Fruit fly (Drosophila melanogaster) whole organism, embryonic: Measurements from ENCODE around the gene CG10962.

Source experiments
- B-H1 ChIP-seq: fragments of 200-800 bp; sonication (Bioruptor generic); IDR thresholded peaks from 3 replicates; pipeline ENCODE4 v1.3.6; 2022; ENCODE audit warnings: missing biosample characterization, missing genetic modification characterization
- CG1024 ChIP-seq: fragments of 200-800 bp; sonication (Bioruptor generic); IDR thresholded peaks from 2 replicates; pipeline ENCODE4 v1.3.6; 2022; ENCODE audit warnings: missing biosample characterization, missing genetic modification characterization
- CG10274 ChIP-seq: fragments of 200-800 bp; sonication (Bioruptor generic); optimal IDR thresholded peaks from 3 replicates; lab custom pipeline; 2017; ENCODE audit warnings: missing biosample characterization, mild to moderate bottlenecking, missing genetic modification characterization
- CG10431 ChIP-seq: fragments of 200-800 bp; sonication (Bioruptor generic); optimal IDR thresholded peaks from 3 replicates; lab custom pipeline; 2018; ENCODE audit warnings: missing biosample characterization, mild to moderate bottlenecking, missing genetic modification characterization
- CG11504 ChIP-seq: fragments of 200-800 bp; sonication (Bioruptor generic); optimal IDR thresholded peaks from 3 replicates; lab custom pipeline; 2019; ENCODE audit warnings: missing biosample characterization, mild to moderate bottlenecking, missing genetic modification characterization, moderate library complexity
- CG15011 ChIP-seq: fragments of 200-800 bp; sonication (Bioruptor generic); optimal IDR thresholded peaks from 3 replicates; lab custom pipeline; 2018; ENCODE audit warnings: missing biosample characterization, mild to moderate bottlenecking, missing genetic modification characterization
- CG17186 ChIP-seq: fragments of 200-800 bp; sonication (Bioruptor generic); optimal IDR thresholded peaks from 3 replicates; lab custom pipeline; 2017; ENCODE audit warnings: missing biosample characterization, missing genetic modification reagents, missing genetic modification characterization
- CG17361 ChIP-seq: fragments of 200-800 bp; sonication (Bioruptor generic); IDR thresholded peaks from 3 replicates; pipeline ENCODE4 v1.3.6; 2022; ENCODE audit warnings: missing biosample characterization, missing genetic modification characterization
- CG18011 ChIP-seq: fragments of 200-800 bp; sonication (Bioruptor generic); optimal IDR thresholded peaks from 2 replicates; lab custom pipeline; 2017; ENCODE audit warnings: missing biosample characterization, missing genetic modification characterization, mild to moderate bottlenecking, moderate library complexity, missing genotype
- CG18262 ChIP-seq: fragments of 200-800 bp; optimal IDR thresholded peaks from 3 replicates; lab custom pipeline; 2019; ENCODE audit warnings: missing biosample characterization, mild to moderate bottlenecking, missing genetic modification characterization, moderate library complexity
- CG31224 ChIP-seq: fragments of 200-800 bp; sonication (Bioruptor generic); IDR thresholded peaks from 2 replicates; pipeline ENCODE4 v1.3.6; 2022; ENCODE audit warnings: missing biosample characterization, missing genetic modification characterization
- CG3847 ChIP-seq: fragments of 200-800 bp; sonication (Bioruptor generic); IDR thresholded peaks from 2 replicates; pipeline ENCODE4 v1.3.6; 2022; ENCODE audit warnings: missing biosample characterization, missing genetic modification characterization
- CG43689 ChIP-seq: fragments of 200-800 bp; sonication (Bioruptor generic); IDR thresholded peaks from 2 replicates; pipeline ENCODE4 v1.3.6; 2022; ENCODE audit warnings: missing biosample characterization, missing genetic modification characterization
- CG4617 ChIP-seq: fragments of 200-800 bp; sonication (Bioruptor generic); optimal IDR thresholded peaks from 3 replicates; lab custom pipeline; 2016; ENCODE audit warnings: missing biosample characterization, missing genetic modification characterization, borderline replicate concordance
- CG6654 ChIP-seq: fragments of 200-800 bp; sonication (Bioruptor generic); optimal IDR thresholded peaks from 2 replicates; lab custom pipeline; 2017; ENCODE audit warnings: missing biosample characterization, mild to moderate bottlenecking, missing genetic modification characterization
- CG7556 ChIP-seq: fragments of 200-800 bp; sonication (Bioruptor generic); optimal IDR thresholded peaks from 2 replicates; lab custom pipeline; 2017; ENCODE audit warnings: missing biosample characterization, mild to moderate bottlenecking, missing genetic modification characterization
- CG7839 ChIP-seq: fragments of 200-800 bp; sonication (Bioruptor generic); optimal IDR thresholded peaks from 3 replicates; lab custom pipeline; 2018; ENCODE audit warnings: missing biosample characterization, mild to moderate bottlenecking, missing genetic modification characterization, moderate library complexity
- D19B ChIP-seq: fragments of 200-800 bp; sonication (Bioruptor generic); optimal IDR thresholded peaks from 2 replicates; lab custom pipeline; 2017; ENCODE audit warnings: missing biosample characterization, mild to moderate bottlenecking, missing genetic modification characterization
- Dll ChIP-seq: fragments of 200-800 bp; sonication (Bioruptor generic); IDR thresholded peaks from 4 replicates; pipeline ENCODE4 v1.3.6; 2022; ENCODE audit warnings: missing biosample characterization, missing genetic modification characterization; ENCODE audit not compliant: partially characterized antibody
- Fer1 ChIP-seq: fragments of 200-800 bp; sonication (Bioruptor generic); optimal IDR thresholded peaks from 2 replicates; lab custom pipeline; 2017; ENCODE audit warnings: missing biosample characterization, mild to moderate bottlenecking, missing genetic modification characterization
- Fer3 ChIP-seq: fragments of 200-800 bp; sonication (Bioruptor generic); optimal IDR thresholded peaks from 2 replicates; lab custom pipeline; 2018; ENCODE audit warnings: missing biosample characterization, mild to moderate bottlenecking, missing genetic modification characterization, moderate library complexity
- HmgD ChIP-seq: fragments of 200-800 bp; sonication (Bioruptor generic); optimal IDR thresholded peaks from 3 replicates; lab custom pipeline; 2016; ENCODE audit warnings: missing biosample characterization, missing genetic modification characterization
- Hmx ChIP-seq: fragments of 200-800 bp; sonication (Bioruptor generic); optimal IDR thresholded peaks from 2 replicates; lab custom pipeline; 2016; ENCODE audit warnings: missing biosample characterization, missing genetic modification characterization
- Kr ChIP-seq: fragments of 200-800 bp; sonication (Bioruptor generic); optimal IDR thresholded peaks from 2 replicates; lab custom pipeline; 2017; ENCODE audit warnings: missing biosample characterization, mild to moderate bottlenecking, missing genetic modification characterization
- Lpt ChIP-seq: fragments of >200 bp; optimal IDR thresholded peaks from 2 replicates; lab custom pipeline; 2018; ENCODE audit warnings: missing biosample characterization, missing genetic modification characterization
- Max ChIP-seq: fragments of 200-800 bp; sonication (Bioruptor generic); optimal IDR thresholded peaks from 2 replicates; lab custom pipeline; 2016; ENCODE audit warnings: missing biosample characterization, mild to moderate bottlenecking, missing genetic modification characterization
- Nf-YC ChIP-seq: fragments of 200-800 bp; optimal IDR thresholded peaks from 3 replicates; lab custom pipeline; 2019; ENCODE audit warnings: missing biosample characterization, mild to moderate bottlenecking, missing genetic modification characterization, moderate library complexity
- NfI ChIP-seq: fragments of 200-800 bp; sonication (Bioruptor generic); optimal IDR thresholded peaks from 3 replicates; lab custom pipeline; 2018; ENCODE audit warnings: missing biosample characterization, mild to moderate bottlenecking, missing genetic modification characterization, moderate library complexity
- Oaz ChIP-seq: fragments of 200-800 bp; sonication (Bioruptor generic); IDR thresholded peaks from 2 replicates; pipeline ENCODE4 v1.3.6; 2022; ENCODE audit warnings: missing biosample characterization, missing genetic modification characterization
- Oli ChIP-seq: fragments of 200-800 bp; sonication (Bioruptor generic); optimal IDR thresholded peaks from 2 replicates; lab custom pipeline; 2018; ENCODE audit warnings: missing biosample characterization, mild to moderate bottlenecking, missing genetic modification characterization, moderate library complexity
- Ssrp ChIP-seq: fragments of 200-800 bp; sonication (Bioruptor generic); optimal IDR thresholded peaks from 2 replicates; lab custom pipeline; 2018; ENCODE audit warnings: missing biosample characterization, mild to moderate bottlenecking, missing genetic modification characterization, moderate library complexity
- YL-1 ChIP-seq: fragments of 200-800 bp; sonication (Bioruptor generic); optimal IDR thresholded peaks from 3 replicates; lab custom pipeline; 2017; ENCODE audit warnings: missing biosample characterization, mild to moderate bottlenecking, missing genetic modification characterization
- al ChIP-seq: fragments of 200-800 bp; sonication (Bioruptor generic); IDR thresholded peaks from 2 replicates; pipeline ENCODE4 v1.3.6; 2022; ENCODE audit warnings: missing biosample characterization, missing genetic modification characterization
- bbx ChIP-seq: fragments of 200-800 bp; sonication (Bioruptor generic); IDR thresholded peaks from 2 replicates; pipeline ENCODE4 v1.3.6; 2022; ENCODE audit warnings: missing biosample characterization, missing genetic modification characterization; ENCODE audit not compliant: partially characterized antibody
- chm ChIP-seq: fragments of 200-800 bp; sonication (Bioruptor generic); IDR thresholded peaks from 2 replicates; pipeline ENCODE4 v1.3.6; 2022; ENCODE audit warnings: missing biosample characterization, missing genetic modification characterization
- corto ChIP-seq: fragments of 200-800 bp; sonication (Bioruptor generic); optimal IDR thresholded peaks from 2 replicates; lab custom pipeline; 2016; ENCODE audit warnings: missing biosample characterization, mild to moderate bottlenecking, missing genetic modification characterization, moderate library complexity
- exex ChIP-seq: fragments of 200-800 bp; sonication (Bioruptor generic); optimal IDR thresholded peaks from 4 replicates; lab custom pipeline; 2018; ENCODE audit warnings: missing biosample characterization, mild to moderate bottlenecking, missing genetic modification characterization, moderate library complexity
- ftz-f1 ChIP-seq: fragments of 200-800 bp; sonication (Bioruptor generic); optimal IDR thresholded peaks from 2 replicates; lab custom pipeline; 2016; ENCODE audit warnings: missing biosample characterization, missing genetic modification characterization
- kah ChIP-seq: fragments of 200-800 bp; sonication (Bioruptor generic); optimal IDR thresholded peaks from 2 replicates; lab custom pipeline; 2018; ENCODE audit warnings: missing biosample characterization, mild to moderate bottlenecking, missing genetic modification characterization
- mld ChIP-seq: fragments of 200-800 bp; sonication (Bioruptor generic); IDR thresholded peaks from 3 replicates; pipeline ENCODE4 v1.3.6; 2022; ENCODE audit warnings: missing biosample characterization, missing genetic modification characterization; ENCODE audit not compliant: partially characterized antibody
- nerfin-2 ChIP-seq: fragments of 200-800 bp; sonication (Bioruptor generic); IDR thresholded peaks from 2 replicates; pipeline ENCODE4 v1.3.6; 2022; ENCODE audit warnings: missing biosample characterization, missing genetic modification characterization; ENCODE audit not compliant: partially characterized antibody
- peb ChIP-seq: fragments of 200-800 bp; sonication (Bioruptor generic); IDR thresholded peaks from 2 replicates; pipeline ENCODE4 v1.3.6; 2022; ENCODE audit warnings: missing biosample characterization, missing genetic modification characterization
- pfk ChIP-seq: fragments of 200-800 bp; sonication (Bioruptor generic); optimal IDR thresholded peaks from 2 replicates; lab custom pipeline; 2018; ENCODE audit warnings: missing biosample characterization, mild to moderate bottlenecking, missing genetic modification characterization, moderate library complexity
- pum ChIP-seq: fragments of 200-800 bp; sonication (Bioruptor generic); optimal IDR thresholded peaks from 2 replicates; lab custom pipeline; 2016; ENCODE audit warnings: missing biosample characterization, missing genetic modification characterization
- pzg ChIP-seq: fragments of 200-800 bp; sonication (Bioruptor generic); optimal IDR thresholded peaks from 3 replicates; lab custom pipeline; 2018; ENCODE audit warnings: missing biosample characterization, mild to moderate bottlenecking, missing genetic modification characterization, moderate library complexity
- ro ChIP-seq: fragments of 200-800 bp; sonication (Bioruptor generic); IDR thresholded peaks from 2 replicates; pipeline ENCODE4 v1.3.6; 2022; ENCODE audit warnings: missing biosample characterization, missing genetic modification characterization
- sens ChIP-seq: fragments of 200-800 bp; sonication (Bioruptor generic); peaks from one replicate; lab custom pipeline; 2016; ENCODE audit warnings: missing biosample characterization, missing genetic modification characterization
- sens-2 ChIP-seq: fragments of 200-800 bp; sonication (Bioruptor generic); IDR thresholded peaks from 2 replicates; pipeline ENCODE4 v1.3.6; 2022; ENCODE audit warnings: missing biosample characterization, missing genetic modification characterization
- sob ChIP-seq: fragments of 200-800 bp; sonication (Bioruptor generic); IDR thresholded peaks from 2 replicates; pipeline ENCODE4 v1.3.6; 2022; ENCODE audit warnings: missing biosample characterization, missing genetic modification characterization
- tll ChIP-seq, 2 experiments: fragments of 200-800 bp in 1 of 2; fragments of >200 bp in 1 of 2; sonication (Bioruptor generic) in 1 of 2; optimal IDR thresholded peaks; 2 replicates each; lab custom pipeline; 2017 to 2019; ENCODE audit warnings: missing biosample characterization in 2 of 2, missing genetic modification characterization in 2 of 2, mild to moderate bottlenecking in 1 of 2, moderate library complexity in 1 of 2

CG10962 gene

DNA sequence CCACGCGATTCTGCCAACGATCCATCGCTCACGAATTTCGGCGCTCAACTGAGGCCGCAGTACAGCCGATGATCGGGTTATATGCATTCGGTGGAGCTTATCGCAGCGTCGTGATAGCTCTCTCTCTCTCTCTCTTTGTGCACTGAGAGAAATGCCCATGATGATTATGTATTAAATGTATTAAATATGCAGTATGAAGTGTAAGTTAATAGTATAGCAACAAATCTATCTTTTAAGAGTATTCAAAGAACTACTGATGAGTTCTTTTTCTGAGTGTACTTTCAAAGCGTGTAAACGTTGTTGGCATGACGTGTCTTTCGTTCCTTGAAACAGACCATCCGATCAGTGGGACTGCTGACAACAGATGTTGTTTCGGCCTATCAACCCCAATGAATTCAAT, at the start of gene CG10962 (continued):
- peak; percentile 5 for TF ChIP-seq kah (GFP tag; lab: Kevin White, UChicago)
- TF ChIP-seq Fer3 (tag; lab: Kevin White, UChicago) = peak; percentile 68
- peak; percentile 15 for TF ChIP-seq CG15011 (GFP tag; lab: Kevin White, UChicago)
- TF ChIP-seq CG18011 = no peak
- no peak for TF ChIP-seq YL-1 (GFP tag; lab: Kevin White, UChicago)
- no peak; the same call in 1 of the 2 replicates for TF ChIP-seq CG3847 (GFP tag; lab: Robert Waterston, UW)
- peak; percentile 86 for TF ChIP-seq CG7839 (tag; lab: Kevin White, UChicago)
- TF ChIP-seq CG7556 (GFP tag; lab: Kevin White, UChicago) = peak; percentile 56
- TF ChIP-seq Lpt (GFP tag; lab: Kevin White, UChicago) = no peak
- TF ChIP-seq CG17361 (GFP tag; lab: Robert Waterston, UW) = 0 out of 3 replicates have a peak, but pooled peaks have one; percentile 45
- TF ChIP-seq pum (GFP tag; lab: Kevin White, UChicago) = peak; percentile 28
- no peak for TF ChIP-seq D19B (GFP tag; lab: Kevin White, UChicago)
- no peak for TF ChIP-seq Dll (GFP tag; lab: Robert Waterston, UW)
- TF ChIP-seq Kr = no peak
- TF ChIP-seq sens (GFP tag; lab: Kevin White, UChicago) = peak; percentile 83
- TF ChIP-seq sens-2 (GFP tag; lab: Robert Waterston, UW) = peak; percentile 38; the same call in 1 of the 2 replicates
- TF ChIP-seq Fer1 (GFP tag; lab: Kevin White, UChicago) = peak; percentile 50
- TF ChIP-seq CG18262 (tag; lab: Kevin White, UChicago) = peak; percentile 50
- TF ChIP-seq CG31224 = no peak
- TF ChIP-seq CG1024 (GFP tag; lab: Robert Waterston, UW) = peak; percentile 30; the same call in 1 of the 2 replicates
- no peak for TF ChIP-seq bbx (GFP tag; lab: Robert Waterston, UW)
- peak; percentile 14 for TF ChIP-seq Hmx (GFP tag; lab: Kevin White, UChicago)
- peak; percentile 83 for TF ChIP-seq CG11504 (tag; lab: Kevin White, UChicago)
- TF ChIP-seq peb (GFP tag; lab: Robert Waterston, UW) = no peak
- peak; percentile 66 for TF ChIP-seq NfI (GFP tag; lab: Kevin White, UChicago)
- no peak for TF ChIP-seq CG10431 (GFP tag; lab: Kevin White, UChicago)
- TF ChIP-seq tll (GFP tag; optimal IDR thresholded peaks at IDR 0.05; lab: Kevin White, UChicago) = no peak
- no peak for TF ChIP-seq nerfin-2 (GFP tag; lab: Robert Waterston, UW)
- no peak for TF ChIP-seq mld (GFP tag; lab: Robert Waterston, UW)
- TF ChIP-seq chm = no peak
- TF ChIP-seq Max = peak; percentile 1
- TF ChIP-seq B-H1 (GFP tag; lab: Robert Waterston, UW) = peak; percentile 59
- peak; percentile 55; the same call in 1 of the 2 replicates for TF ChIP-seq al (GFP tag; lab: Robert Waterston, UW)
- TF ChIP-seq ftz-f1 = no peak
- no peak for TF ChIP-seq pzg (GFP tag; lab: Kevin White, UChicago)
- TF ChIP-seq pfk (GFP tag; lab: Kevin White, UChicago) = no peak
- peak; percentile 61 for TF ChIP-seq Oli
- no peak for TF ChIP-seq HmgD (GFP tag; lab: Kevin White, UChicago)
- TF ChIP-seq corto (GFP tag; lab: Kevin White, UChicago) = peak; percentile 83
- TF ChIP-seq Ssrp = peak; percentile 32
- no peak for TF ChIP-seq ro
- TF ChIP-seq sob (GFP tag; lab: Robert Waterston, UW) = peak; percentile 76
- no peak for TF ChIP-seq CG6654 (GFP tag; lab: Kevin White, UChicago)
- TF ChIP-seq CG10274 (GFP tag; lab: Kevin White, UChicago) = no peak
- no peak for TF ChIP-seq CG17186 (GFP tag; lab: Kevin White, UChicago)
- peak; percentile 6 for TF ChIP-seq exex (tag; lab: Kevin White, UChicago)
- 0 out of 2 replicates have a peak, but pooled peaks have one; percentile 22 for TF ChIP-seq Oaz (GFP tag; lab: Robert Waterston, UW)
- TF ChIP-seq CG4617 (GFP tag; lab: Kevin White, UChicago) = no peak
- peak; percentile 32 for TF ChIP-seq Nf-YC
- TF ChIP-seq CG43689 = peak; percentile 21; the same call in 1 of the 2 replicates
